Fruit fly (Drosophila melanogaster): Measurements from ENCODE around the gene IntS10.

DNA sequence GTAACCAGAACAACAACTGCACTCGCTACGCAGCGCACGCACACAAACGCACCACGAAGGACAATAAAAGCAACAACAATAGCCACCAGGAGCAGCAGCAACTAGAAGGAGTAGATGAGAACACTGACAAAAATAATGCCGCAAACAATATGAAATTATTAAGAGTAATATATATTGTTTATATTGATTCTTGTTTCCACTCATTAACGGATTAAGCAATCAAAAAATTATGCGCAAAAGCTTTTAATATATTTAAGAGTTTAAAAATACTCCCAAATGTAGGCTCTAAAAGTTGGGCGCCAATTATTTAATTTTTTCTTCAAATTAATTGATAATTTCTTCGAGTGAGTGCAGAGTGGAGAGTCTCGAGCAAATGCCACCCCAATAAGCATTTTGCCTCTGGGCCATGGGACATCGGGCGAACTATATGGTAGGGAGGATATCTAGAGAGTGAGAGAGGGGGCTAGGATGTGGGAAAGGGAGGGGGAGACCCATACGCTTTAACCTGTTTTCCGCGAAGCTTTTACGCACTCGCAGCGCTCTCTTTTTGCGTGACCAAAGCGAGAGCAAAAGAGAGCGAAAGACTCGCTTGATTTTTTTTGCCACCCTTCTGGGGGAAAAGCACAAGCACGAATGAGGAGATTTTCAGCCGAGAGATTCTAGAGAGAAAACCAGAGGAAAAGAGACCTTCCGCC, 18.4 kb downstream of the IntS10 start, which contains the start of gene Rdh:
- TF ChIP-seq CG16779 (tag; optimal IDR thresholded peaks at IDR 0.05), result no peak
- no peak for TF ChIP-seq Lpt (GFP tag; optimal IDR thresholded peaks at IDR 0.05)
- peak; percentile 25 for TF ChIP-seq CG4318 (GFP tag; optimal IDR thresholded peaks at IDR 0.05)
- TF ChIP-seq ss (GFP tag; optimal IDR thresholded peaks at IDR 0.05), result peak; percentile 44 to 58
- peak; percentile 66 for TF ChIP-seq pdm3 (GFP tag; optimal IDR thresholded peaks at IDR 0.05)
- TF ChIP-seq acj6 (GFP tag; optimal IDR thresholded peaks at IDR 0.05), result peak; percentile 51
- peak; percentile 53 for TF ChIP-seq topi (GFP tag; optimal IDR thresholded peaks at IDR 0.05)
- no peak for TF ChIP-seq CG11294 (GFP tag; IDR thresholded peaks at IDR 0.05)
- TF ChIP-seq CG1621 (tag; optimal IDR thresholded peaks at IDR 0.05), result peak; percentile 11
- TF ChIP-seq Eip78C (GFP tag), result peak; percentile 85
- no peak for TF ChIP-seq Blimp-1 (GFP tag; optimal IDR thresholded peaks at IDR 0.05)
- TF ChIP-seq CG3032 (tag; optimal IDR thresholded peaks at IDR 0.05), result peak; percentile 22

Data from whole organism, prepupa.